Worm (Caenorhabditis elegans) whole organism, dauer: ENCODE results near the gene F32D8.14.

Source experiments
- unc-62 ChIP-seq: sonication (generic microtip); optimal IDR thresholded peaks from 2 replicates; lab custom pipeline; 2017; ENCODE audit warnings: missing biosample characterization, missing genetic modification reagents, missing genetic modification characterization

Gene F32D8.14

DNA sequence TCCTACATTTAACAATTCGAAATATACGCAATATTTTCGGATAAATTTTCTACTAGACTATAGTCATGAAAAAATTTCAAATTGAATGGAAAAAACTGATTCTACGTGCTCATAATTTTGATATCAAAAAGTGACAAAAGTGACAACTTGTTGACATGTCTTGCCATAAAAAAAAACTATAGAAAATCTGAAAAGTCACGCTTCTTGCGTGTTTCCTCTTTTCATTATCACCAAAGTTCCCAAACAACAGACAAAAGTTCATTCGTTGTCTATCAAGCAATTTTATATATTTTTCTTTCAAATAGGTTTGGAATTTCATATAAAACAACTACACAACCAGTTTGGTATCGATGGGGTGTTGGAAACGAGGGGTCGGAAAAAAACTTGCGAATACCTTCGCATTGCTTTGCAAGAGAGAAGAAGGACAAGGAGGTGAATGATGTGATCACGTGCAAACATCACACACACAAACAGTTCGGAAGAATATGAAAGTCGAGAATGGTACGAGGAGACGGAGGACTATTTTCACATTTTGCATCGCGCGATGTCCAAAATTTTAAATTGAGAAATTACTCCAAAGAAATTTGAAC is 35.4 kb downstream of the F32D8.14 start:
- no peak for TF ChIP-seq unc-62 (GFP tag; lab: Kevin White, UChicago)

- TF ChIP-seq unc-62 (GFP tag; lab: Kevin White, UChicago) = no peak
These were observed 36.2 kb downstream of the F32D8.14 start for ce11 chrV:10858340-10858739.

- TF ChIP-seq unc-62 (GFP tag; lab: Kevin White, UChicago) = no peak
These were observed 37.5 kb downstream of the F32D8.14 start for ce11 chrV:10856901-10857637.

DNA sequence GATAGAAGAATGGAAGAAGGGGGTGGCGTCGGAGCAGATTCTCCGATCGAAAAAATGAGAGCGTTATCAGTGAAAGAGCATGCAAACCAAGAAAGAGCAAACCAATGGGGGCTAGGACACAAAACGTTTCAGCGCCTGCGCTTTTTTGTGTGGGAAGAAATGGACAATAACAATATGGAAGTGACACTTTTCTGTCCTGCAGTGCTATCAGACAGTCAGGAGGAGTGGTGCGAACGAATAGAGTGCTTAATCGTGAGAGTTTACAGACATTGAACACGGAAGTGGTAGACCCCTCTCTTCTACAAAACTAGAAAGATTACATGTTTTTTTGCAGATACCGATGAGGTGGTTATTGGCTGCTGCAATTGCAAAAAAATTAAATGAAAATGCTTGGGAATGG is 39.2 kb downstream of the F32D8.14 start:
- no peak for TF ChIP-seq unc-62 (GFP tag; lab: Kevin White, UChicago)

- no peak for TF ChIP-seq unc-62 (GFP tag; lab: Kevin White, UChicago)
These were observed 40.4 kb downstream of the F32D8.14 start for ce11 chrV:10854197-10854596.

- TF ChIP-seq unc-62 (GFP tag; lab: Kevin White, UChicago) = no peak
These were observed 47.7 kb downstream of the F32D8.14 start, which contains the start of gene C29A12.6 for ce11 chrV:10846893-10847292. C29A12.6 (plus strand) TSS chrV:10847193.
